Worm (Caenorhabditis elegans) whole organism, L2 larva: Measurements from ENCODE around the gene Y7A5A.2.

Experiments
- C34F6.9 ChIP-seq: fragments of 150-350 bp; optimal IDR thresholded peaks from 2 replicates; lab custom pipeline; 2014; ENCODE audit warnings: missing biosample characterization, missing genetic modification characterization
- F13H6.1 ChIP-seq: sonication (generic microtip); optimal IDR thresholded peaks from 2 replicates; lab custom pipeline; 2016; ENCODE audit warnings: missing genetic modification characterization, missing compliant biosample characterization
- R02D3.7 ChIP-seq: fragments of 150-350 bp; optimal IDR thresholded peaks from 2 replicates; lab custom pipeline; 2014; ENCODE audit warnings: missing biosample characterization, missing genetic modification characterization
- Y55F3AM.14 ChIP-seq: fragments of 200-800 bp; sonication (Bioruptor generic); optimal IDR thresholded peaks from 2 replicates; lab custom pipeline; 2018; ENCODE audit warnings: mild to moderate bottlenecking, missing genetic modification characterization, missing compliant biosample characterization
- ZK546.5 ChIP-seq: sonication (generic microtip); optimal IDR thresholded peaks from 2 replicates; lab custom pipeline; 2017; ENCODE audit warnings: missing biosample characterization, missing genetic modification characterization
- alr-1 ChIP-seq: fragments of 150-350 bp; optimal IDR thresholded peaks from 2 replicates; lab custom pipeline; 2014; ENCODE audit warnings: missing biosample characterization, missing genetic modification characterization
- aly-2 ChIP-seq: fragments of 150-350 bp; optimal IDR thresholded peaks from 2 replicates; lab custom pipeline; 2014; ENCODE audit warnings: missing biosample characterization, missing genetic modification characterization
- ama-1 ChIP-seq: fragments of 150-350 bp; optimal IDR thresholded peaks from 2 replicates; lab custom pipeline; 2018; ENCODE audit warnings: inconsistent platforms
- ceh-16 ChIP-seq: fragments of 150-350 bp; optimal IDR thresholded peaks from 2 replicates; lab custom pipeline; 2014; ENCODE audit warnings: missing biosample characterization, missing genetic modification characterization
- ceh-82 ChIP-seq: fragments of 150-350 bp; optimal IDR thresholded peaks from 2 replicates; lab custom pipeline; 2014; ENCODE audit warnings: missing biosample characterization, missing genetic modification characterization
- crh-2 ChIP-seq: sonication (generic microtip); optimal IDR thresholded peaks from 2 replicates; lab custom pipeline; 2017; ENCODE audit warnings: missing biosample characterization, missing genetic modification characterization
- dmd-4 ChIP-seq: sonication (generic microtip); optimal IDR thresholded peaks from 2 replicates; lab custom pipeline; 2017; ENCODE audit warnings: missing biosample characterization, missing genetic modification characterization
- egl-27 ChIP-seq: sonication (generic microtip); optimal IDR thresholded peaks from 3 replicates; lab custom pipeline; 2017; ENCODE audit warnings: missing biosample characterization, missing genetic modification reagents, missing genetic modification characterization
- elt-1 ChIP-seq: fragments of 150-350 bp; optimal IDR thresholded peaks from 2 replicates; lab custom pipeline; 2014; ENCODE audit warnings: missing biosample characterization, missing genetic modification characterization
- elt-3 ChIP-seq: sonication (generic microtip); optimal IDR thresholded peaks from 2 replicates; lab custom pipeline; 2017; ENCODE audit warnings: missing biosample characterization, missing genetic modification characterization
- gmeb-1 ChIP-seq: fragments of 150-350 bp; optimal IDR thresholded peaks from 2 replicates; lab custom pipeline; 2014; ENCODE audit warnings: missing biosample characterization, missing genetic modification characterization
- lin-11 ChIP-seq: fragments of 150-350 bp; sonication (generic microtip); optimal IDR thresholded peaks from 2 replicates; lab custom pipeline; 2014; ENCODE audit warnings: missing biosample characterization, missing genetic modification characterization, inconsistent platforms, mixed read lengths
- lin-13 ChIP-seq: fragments of 150-350 bp; optimal IDR thresholded peaks from 2 replicates; lab custom pipeline; 2014; ENCODE audit warnings: missing biosample characterization, missing genetic modification reagents, missing genetic modification characterization
- lin-39 ChIP-seq: fragments of 150-350 bp; optimal IDR thresholded peaks from 2 replicates; lab custom pipeline; 2014; ENCODE audit warnings: missing biosample characterization, missing genetic modification reagents, missing genetic modification characterization
- lsy-2 ChIP-seq, 2 experiments: fragments of 150-350 bp in 1 of 2; sonication (generic microtip) in 1 of 2; optimal IDR thresholded peaks; 2 replicates each; lab custom pipeline; 2014 to 2017; ENCODE audit warnings: missing biosample characterization in 2 of 2, missing genetic modification characterization in 2 of 2
- mab-5 ChIP-seq: fragments of 150-350 bp; optimal IDR thresholded peaks from 2 replicates; lab custom pipeline; 2014; ENCODE audit warnings: missing biosample characterization, missing genetic modification characterization
- mbf-1 ChIP-seq: sonication (generic microtip); optimal IDR thresholded peaks from 2 replicates; lab custom pipeline; 2017; ENCODE audit warnings: missing biosample characterization, missing genetic modification characterization
- mdl-1 ChIP-seq, 2 experiments: fragments of 150-350 bp in 1 of 2; sonication (generic microtip) in 1 of 2; optimal IDR thresholded peaks; 2 replicates each; lab custom pipeline; 2017; ENCODE audit warnings: missing biosample characterization in 2 of 2, missing genetic modification characterization in 2 of 2
- nhr-10 ChIP-seq: sonication (generic microtip); optimal IDR thresholded peaks from 2 replicates; lab custom pipeline; 2017; ENCODE audit warnings: missing biosample characterization, missing genetic modification characterization
- nhr-11 ChIP-seq: fragments of 150-350 bp; optimal IDR thresholded peaks from 2 replicates; lab custom pipeline; 2014; ENCODE audit warnings: missing biosample characterization, missing genetic modification characterization
- nhr-12 ChIP-seq: fragments of 150-350 bp; optimal IDR thresholded peaks from 2 replicates; lab custom pipeline; 2014; ENCODE audit warnings: missing biosample characterization, missing genetic modification characterization
- nhr-129 ChIP-seq: fragments of 150-350 bp; optimal IDR thresholded peaks from 2 replicates; lab custom pipeline; 2014; ENCODE audit warnings: missing biosample characterization, missing genetic modification characterization
- nhr-21 ChIP-seq: fragments of 150-350 bp; optimal IDR thresholded peaks from 2 replicates; lab custom pipeline; 2014; ENCODE audit warnings: missing biosample characterization, missing genetic modification characterization
- nhr-23 ChIP-seq: fragments of 150-350 bp; optimal IDR thresholded peaks from 2 replicates; lab custom pipeline; 2014; ENCODE audit warnings: missing biosample characterization, missing genetic modification reagents, missing genetic modification characterization
- nhr-237 ChIP-seq: fragments of 150-350 bp; optimal IDR thresholded peaks from 2 replicates; lab custom pipeline; 2014; ENCODE audit warnings: missing biosample characterization, missing genetic modification characterization
- nhr-25 ChIP-seq: fragments of 150-350 bp; sonication (generic microtip); optimal IDR thresholded peaks from 3 replicates; lab custom pipeline; 2014; ENCODE audit warnings: missing biosample characterization, missing genetic modification characterization
- nhr-6 ChIP-seq: fragments of 150-350 bp; optimal IDR thresholded peaks from 2 replicates; lab custom pipeline; 2014; ENCODE audit warnings: missing biosample characterization, missing genetic modification characterization
- nhr-77 ChIP-seq: fragments of 150-350 bp; optimal IDR thresholded peaks from 2 replicates; lab custom pipeline; 2014; ENCODE audit warnings: missing biosample characterization, missing genetic modification characterization
- sem-4 ChIP-seq: fragments of 150-350 bp; optimal IDR thresholded peaks from 2 replicates; lab custom pipeline; 2014; ENCODE audit warnings: missing biosample characterization, missing genetic modification reagents, missing genetic modification characterization
- skn-1 ChIP-seq: sonication (generic microtip); optimal IDR thresholded peaks from 2 replicates; lab custom pipeline; 2017; ENCODE audit warnings: missing biosample characterization, missing genetic modification characterization
- sma-3 ChIP-seq: sonication (generic microtip); optimal IDR thresholded peaks from 2 replicates; lab custom pipeline; 2016; ENCODE audit warnings: missing genetic modification reagents, missing genetic modification characterization, missing compliant biosample characterization
- sma-9 ChIP-seq, 2 experiments: fragments of 150-350 bp in 1 of 2; sonication (generic microtip) in 1 of 2; optimal IDR thresholded peaks; 2 replicates each; lab custom pipeline; 2014 to 2016; ENCODE audit warnings: missing genetic modification characterization in 2 of 2, mild to moderate bottlenecking in 1 of 2, missing biosample characterization in 1 of 2, missing compliant biosample characterization in 1 of 2, missing genetic modification reagents in 1 of 2, moderate library complexity in 1 of 2
- snpc-4 ChIP-seq: fragments of 150-350 bp; optimal IDR thresholded peaks from 2 replicates; lab custom pipeline; 2014; ENCODE audit warnings: missing biosample characterization, missing genetic modification characterization
- unc-55 ChIP-seq: fragments of 150-350 bp; sonication (generic microtip); optimal IDR thresholded peaks from 3 replicates; lab custom pipeline; 2014; ENCODE audit warnings: missing biosample characterization, missing genetic modification reagents, missing genetic modification characterization
- unc-62 ChIP-seq: fragments of 150-350 bp; optimal IDR thresholded peaks from 2 replicates; lab custom pipeline; 2014; ENCODE audit warnings: missing biosample characterization, missing genetic modification reagents, missing genetic modification characterization
- zag-1 ChIP-seq: fragments of 150-350 bp; optimal IDR thresholded peaks from 2 replicates; lab custom pipeline; 2014; ENCODE audit warnings: missing biosample characterization, missing genetic modification characterization
- ztf-1 ChIP-seq: fragments of 200-800 bp; sonication (Bioruptor generic); conservative IDR thresholded peaks from 2 replicates; pipeline ENCODE4 v1.3.6; 2022; ENCODE audit warnings: missing genetic modification characterization, missing compliant biosample characterization
- ztf-11 ChIP-seq: sonication (generic microtip); optimal IDR thresholded peaks from 2 replicates; lab custom pipeline; 2017; ENCODE audit warnings: missing biosample characterization, missing genetic modification characterization
- ztf-4 ChIP-seq: fragments of 150-350 bp; optimal IDR thresholded peaks from 2 replicates; lab custom pipeline; 2014; ENCODE audit warnings: missing biosample characterization, missing genetic modification characterization

The Y7A5A.2 gene

ce11 chrX:15731668-15732067 is 40.9 kb downstream of the Y7A5A.2 start, which contains the start of gene lin-15A:
TSS of gene lin-15A (plus strand) at chrX:15731968.
- no peak for TF ChIP-seq nhr-10 (tag; lab: Kevin White, UChicago)

- TF ChIP-seq F13H6.1 (tag; lab: Kevin White, UChicago), result no peak
- no peak for TF ChIP-seq ztf-4 (tag; lab: Kevin White, UChicago)
- no peak for TF ChIP-seq zag-1 (tag; lab: Kevin White, UChicago)
- TF ChIP-seq mdl-1 (tag; optimal IDR thresholded peaks at IDR 0.05; lab: Kevin White, UChicago), result no peak
- TF ChIP-seq nhr-11 (tag; lab: Kevin White, UChicago), result no peak
- no peak for TF ChIP-seq lin-13 (GFP tag; lab: Kevin White, UChicago)
Observed at ce11 chrX:15730342-15730741, 42.2 kb downstream of the Y7A5A.2 start.

- TF ChIP-seq ZK546.5 (tag; lab: Kevin White, UChicago) (no peak), lsy-2 (tag; optimal IDR thresholded peaks at IDR 0.05; lab: Kevin White, UChicago) (no peak), ceh-16 (no peak), nhr-129 (tag; lab: Kevin White, UChicago) (no peak), C34F6.9 (tag; lab: Kevin White, UChicago) (no peak), nhr-25 (tag; lab: Kevin White, UChicago) (no peak), mab-5 (tag; lab: Kevin White, UChicago) (no peak), elt-3 (tag; lab: Kevin White, UChicago) (no peak), sma-9 (GFP tag; optimal IDR thresholded peaks at IDR 0.05; lab: Kevin White, UChicago) (no peak), sma-9 (tag; optimal IDR thresholded peaks at IDR 0.05; lab: Kevin White, UChicago) (no peak), nhr-23 (tag; lab: Kevin White, UChicago) (no peak), nhr-77 (no peak), ama-1 (lab: Kevin White, UChicago) (no peak), nhr-237 (no peak), nhr-11 (tag; lab: Kevin White, UChicago) (no peak), zag-1 (tag; lab: Kevin White, UChicago) (no peak), elt-1 (tag; lab: Kevin White, UChicago) (no peak)
Observed at ce11 chrX:15725566-15726173, 46.9 kb downstream of the Y7A5A.2 start, which contains the start of gene lin-15B. TSS of gene lin-15B (plus strand) at chrX:15726123.

- no peak for TF ChIP-seq nhr-6 (tag; lab: Kevin White, UChicago)
- no peak for TF ChIP-seq unc-62
- TF ChIP-seq dmd-4 (tag; lab: Kevin White, UChicago), result no peak
- peak; percentile 70 for TF ChIP-seq C34F6.9 (tag; lab: Kevin White, UChicago)
- TF ChIP-seq F13H6.1 (tag; lab: Kevin White, UChicago), result peak; percentile 66
- TF ChIP-seq lsy-2 (tag; optimal IDR thresholded peaks at IDR 0.05; lab: Kevin White, UChicago), result no peak
- peak; percentile 37 for TF ChIP-seq lin-11 (tag; lab: Kevin White, UChicago)
- no peak for TF ChIP-seq elt-1 (tag; lab: Kevin White, UChicago)
- TF ChIP-seq ama-1 (lab: Kevin White, UChicago), result no peak
- TF ChIP-seq ceh-16, result peak; percentile 40
- no peak for TF ChIP-seq lin-13 (GFP tag; lab: Kevin White, UChicago)
- TF ChIP-seq ZK546.5 (tag; lab: Kevin White, UChicago), result no peak
- peak; percentile 57 for TF ChIP-seq unc-55 (GFP tag; lab: Kevin White, UChicago)
- no peak for TF ChIP-seq nhr-12 (tag; lab: Kevin White, UChicago)
- peak; percentile 63 for TF ChIP-seq gmeb-1 (tag; lab: Kevin White, UChicago)
- no peak for TF ChIP-seq mbf-1 (tag; lab: Kevin White, UChicago)
- no peak for TF ChIP-seq aly-2 (tag; lab: Kevin White, UChicago)
- no peak for TF ChIP-seq nhr-25 (tag; lab: Kevin White, UChicago)
- TF ChIP-seq lin-39 (tag; lab: Kevin White, UChicago), result no peak
- TF ChIP-seq nhr-10 (tag; lab: Kevin White, UChicago), result no peak
- TF ChIP-seq snpc-4 (tag; lab: Kevin White, UChicago), result peak; percentile 34
- TF ChIP-seq skn-1 (tag; lab: Kevin White, UChicago), result no peak
- TF ChIP-seq zag-1 (tag; lab: Kevin White, UChicago), result no peak
- peak; percentile 41 for TF ChIP-seq sem-4 (tag; lab: Kevin White, UChicago)
- TF ChIP-seq sma-9 (GFP tag; optimal IDR thresholded peaks at IDR 0.05; lab: Kevin White, UChicago), result peak; percentile 75
- no peak for TF ChIP-seq sma-9 (tag; optimal IDR thresholded peaks at IDR 0.05; lab: Kevin White, UChicago)
- TF ChIP-seq alr-1 (tag; lab: Kevin White, UChicago), result no peak
- TF ChIP-seq crh-2 (tag; lab: Kevin White, UChicago), result peak; percentile 43
- no peak for TF ChIP-seq mab-5 (tag; lab: Kevin White, UChicago)
- TF ChIP-seq ztf-4 (tag; lab: Kevin White, UChicago), result no peak
- TF ChIP-seq elt-3 (tag; lab: Kevin White, UChicago), result no peak
- TF ChIP-seq sma-3, result peak; percentile 35
- TF ChIP-seq ztf-1 (GFP tag; lab: Robert Waterston, UW), result no peak
- no peak for TF ChIP-seq ceh-82 (tag; lab: Kevin White, UChicago)
- no peak for TF ChIP-seq Y55F3AM.14 (GFP tag; lab: Kevin White, UChicago)
- no peak for TF ChIP-seq mdl-1 (tag; optimal IDR thresholded peaks at IDR 0.05; lab: Kevin White, UChicago)
- TF ChIP-seq nhr-21 (tag; lab: Kevin White, UChicago), result no peak
- TF ChIP-seq egl-27 (tag; lab: Kevin White, UChicago), result no peak
- no peak for TF ChIP-seq ztf-11 (tag; lab: Kevin White, UChicago)
- TF ChIP-seq R02D3.7, result no peak
Observed at ce11 chrX:15724994-15725393, 47.5 kb downstream of the Y7A5A.2 start.
